Worm (Caenorhabditis elegans): ENCODE results near the gene urb-1.

DNA sequence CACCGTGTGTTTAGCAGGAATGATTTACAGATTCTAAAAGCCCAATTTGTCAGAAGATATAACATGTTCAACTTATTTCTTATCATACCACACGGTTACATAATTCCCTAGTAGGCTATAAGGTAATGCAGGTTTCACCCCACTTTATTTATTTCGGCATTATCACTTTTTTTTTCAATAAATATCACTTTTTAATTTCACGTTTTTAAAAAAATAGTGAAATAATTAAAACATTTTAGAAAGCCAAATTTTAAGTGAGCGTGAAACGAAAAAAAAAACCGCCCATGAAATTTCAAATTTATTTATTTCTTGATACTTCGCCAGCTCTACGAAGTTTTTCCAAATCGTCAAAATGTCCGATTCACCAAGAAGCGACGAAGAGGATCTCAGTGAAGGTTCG is 24.4 kb upstream of the urb-1 start, which contains the start of gene fbxa-196:
- TF ChIP-seq pha-4 (tag; optimal IDR thresholded peaks at IDR 0.05) (no peak), ztf-11 (tag; optimal IDR thresholded peaks at IDR 0.05) (no peak), unc-62 (GFP tag; optimal IDR thresholded peaks at IDR 0.05) (no peak), mls-2 (tag; optimal IDR thresholded peaks at IDR 0.05) (no peak)
